Worm (Caenorhabditis elegans) whole organism, L2 larva: ENCODE results near the gene dlc-1.
A peak's percentile ranks its signal among the peaks of the same experiment; 100 is the strongest.

Experiments used
- F13H6.1 ChIP-seq: sonication (generic microtip); optimal IDR thresholded peaks from 2 replicates; lab custom pipeline; 2016; ENCODE audit warnings: missing genetic modification characterization, missing compliant biosample characterization
- R02D3.7 ChIP-seq: fragments of 150-350 bp; optimal IDR thresholded peaks from 2 replicates; lab custom pipeline; 2014; ENCODE audit warnings: missing biosample characterization, missing genetic modification characterization
- Y55F3AM.14 ChIP-seq: fragments of 200-800 bp; sonication (Bioruptor generic); optimal IDR thresholded peaks from 2 replicates; lab custom pipeline; 2018; ENCODE audit warnings: mild to moderate bottlenecking, missing genetic modification characterization, missing compliant biosample characterization
- ZK546.5 ChIP-seq: sonication (generic microtip); optimal IDR thresholded peaks from 2 replicates; lab custom pipeline; 2017; ENCODE audit warnings: missing biosample characterization, missing genetic modification characterization
- alr-1 ChIP-seq: fragments of 150-350 bp; optimal IDR thresholded peaks from 2 replicates; lab custom pipeline; 2014; ENCODE audit warnings: missing biosample characterization, missing genetic modification characterization
- aly-2 ChIP-seq: fragments of 150-350 bp; optimal IDR thresholded peaks from 2 replicates; lab custom pipeline; 2014; ENCODE audit warnings: missing biosample characterization, missing genetic modification characterization
- ama-1 ChIP-seq: fragments of 150-350 bp; optimal IDR thresholded peaks from 2 replicates; lab custom pipeline; 2018; ENCODE audit warnings: inconsistent platforms
- blmp-1 ChIP-seq: sonication (generic microtip); optimal IDR thresholded peaks from 2 replicates; lab custom pipeline; 2017; ENCODE audit warnings: missing genetic modification characterization, mild to moderate bottlenecking, missing compliant biosample characterization, antibody characterized with exemption, moderate library complexity; ENCODE audit not compliant: insufficient read depth
- ceh-82 ChIP-seq: fragments of 150-350 bp; optimal IDR thresholded peaks from 2 replicates; lab custom pipeline; 2014; ENCODE audit warnings: missing biosample characterization, missing genetic modification characterization
- dmd-4 ChIP-seq: sonication (generic microtip); optimal IDR thresholded peaks from 2 replicates; lab custom pipeline; 2017; ENCODE audit warnings: missing biosample characterization, missing genetic modification characterization
- egl-27 ChIP-seq: sonication (generic microtip); optimal IDR thresholded peaks from 3 replicates; lab custom pipeline; 2017; ENCODE audit warnings: missing biosample characterization, missing genetic modification reagents, missing genetic modification characterization
- elt-1 ChIP-seq: fragments of 150-350 bp; optimal IDR thresholded peaks from 2 replicates; lab custom pipeline; 2014; ENCODE audit warnings: missing biosample characterization, missing genetic modification characterization
- fos-1 ChIP-seq: fragments of 150-350 bp; optimal IDR thresholded peaks from 2 replicates; lab custom pipeline; 2014; ENCODE audit warnings: missing biosample characterization, missing genetic modification characterization
- lin-11 ChIP-seq: fragments of 150-350 bp; sonication (generic microtip); optimal IDR thresholded peaks from 2 replicates; lab custom pipeline; 2014; ENCODE audit warnings: missing biosample characterization, missing genetic modification characterization, inconsistent platforms, mixed read lengths
- lsy-2 ChIP-seq, 2 experiments: fragments of 150-350 bp in 1 of 2; sonication (generic microtip) in 1 of 2; optimal IDR thresholded peaks; 2 replicates each; lab custom pipeline; 2014 to 2017; ENCODE audit warnings: missing biosample characterization in 2 of 2, missing genetic modification characterization in 2 of 2
- mab-5 ChIP-seq: fragments of 150-350 bp; optimal IDR thresholded peaks from 2 replicates; lab custom pipeline; 2014; ENCODE audit warnings: missing biosample characterization, missing genetic modification characterization
- mbf-1 ChIP-seq: sonication (generic microtip); optimal IDR thresholded peaks from 2 replicates; lab custom pipeline; 2017; ENCODE audit warnings: missing biosample characterization, missing genetic modification characterization
- nhr-10 ChIP-seq: sonication (generic microtip); optimal IDR thresholded peaks from 2 replicates; lab custom pipeline; 2017; ENCODE audit warnings: missing biosample characterization, missing genetic modification characterization
- nhr-11 ChIP-seq: fragments of 150-350 bp; optimal IDR thresholded peaks from 2 replicates; lab custom pipeline; 2014; ENCODE audit warnings: missing biosample characterization, missing genetic modification characterization
- nhr-129 ChIP-seq: fragments of 150-350 bp; optimal IDR thresholded peaks from 2 replicates; lab custom pipeline; 2014; ENCODE audit warnings: missing biosample characterization, missing genetic modification characterization
- nhr-21 ChIP-seq: fragments of 150-350 bp; optimal IDR thresholded peaks from 2 replicates; lab custom pipeline; 2014; ENCODE audit warnings: missing biosample characterization, missing genetic modification characterization
- nhr-23 ChIP-seq: fragments of 150-350 bp; optimal IDR thresholded peaks from 2 replicates; lab custom pipeline; 2014; ENCODE audit warnings: missing biosample characterization, missing genetic modification reagents, missing genetic modification characterization
- nhr-25 ChIP-seq: fragments of 150-350 bp; sonication (generic microtip); optimal IDR thresholded peaks from 3 replicates; lab custom pipeline; 2014; ENCODE audit warnings: missing biosample characterization, missing genetic modification characterization
- peb-1 ChIP-seq: fragments of 150-350 bp; optimal IDR thresholded peaks from 2 replicates; lab custom pipeline; 2014; ENCODE audit warnings: missing biosample characterization, missing genetic modification characterization
- skn-1 ChIP-seq: sonication (generic microtip); optimal IDR thresholded peaks from 2 replicates; lab custom pipeline; 2017; ENCODE audit warnings: missing biosample characterization, missing genetic modification characterization
- sma-9 ChIP-seq, 2 experiments: fragments of 150-350 bp in 1 of 2; sonication (generic microtip) in 1 of 2; optimal IDR thresholded peaks; 2 replicates each; lab custom pipeline; 2014 to 2016; ENCODE audit warnings: missing genetic modification characterization in 2 of 2, mild to moderate bottlenecking in 1 of 2, missing biosample characterization in 1 of 2, missing compliant biosample characterization in 1 of 2, missing genetic modification reagents in 1 of 2, moderate library complexity in 1 of 2
- zag-1 ChIP-seq: fragments of 150-350 bp; optimal IDR thresholded peaks from 2 replicates; lab custom pipeline; 2014; ENCODE audit warnings: missing biosample characterization, missing genetic modification characterization
- ztf-11 ChIP-seq: sonication (generic microtip); optimal IDR thresholded peaks from 2 replicates; lab custom pipeline; 2017; ENCODE audit warnings: missing biosample characterization, missing genetic modification characterization

Gene dlc-1

ce11 chrIII:6463679-6464078 lies at the start of gene dlc-1:
dlc-1 (minus strand) TSS chrIII:6463779.
- TF ChIP-seq ZK546.5 (tag; lab: Kevin White, UChicago): no peak

ce11 chrIII:6509301-6509700 lies 45.7 kb upstream of the dlc-1 start:
- peak; percentile 31 for TF ChIP-seq nhr-21
- peak; percentile 25 for TF ChIP-seq nhr-25
- TF ChIP-seq zag-1 (tag; lab: Kevin White, UChicago): no peak
- no peak for TF ChIP-seq Y55F3AM.14 (GFP tag; lab: Kevin White, UChicago)
- no peak for TF ChIP-seq nhr-10 (tag; lab: Kevin White, UChicago)
- no peak for TF ChIP-seq nhr-129 (tag; lab: Kevin White, UChicago)
- no peak for TF ChIP-seq nhr-23 (tag; lab: Kevin White, UChicago)
- TF ChIP-seq sma-9 (GFP tag; optimal IDR thresholded peaks at IDR 0.05; lab: Kevin White, UChicago): peak; percentile 56
- no peak for TF ChIP-seq sma-9 (tag; optimal IDR thresholded peaks at IDR 0.05; lab: Kevin White, UChicago)
- peak in 1 of 2 experiments; percentile 48 for TF ChIP-seq lsy-2 (tag; optimal IDR thresholded peaks at IDR 0.05; lab: Kevin White, UChicago)

- peak; percentile 11 for TF ChIP-seq sma-9 (GFP tag; optimal IDR thresholded peaks at IDR 0.05; lab: Kevin White, UChicago)
- TF ChIP-seq sma-9 (tag; optimal IDR thresholded peaks at IDR 0.05; lab: Kevin White, UChicago): no peak
- TF ChIP-seq peb-1 (tag; lab: Kevin White, UChicago): no peak
Observed at ce11 chrIII:6508327-6508726, 44.7 kb upstream of the dlc-1 start.

- no peak for TF ChIP-seq skn-1 (tag; lab: Kevin White, UChicago)
- TF ChIP-seq ceh-82: no peak
- TF ChIP-seq alr-1 (tag; lab: Kevin White, UChicago): no peak
- TF ChIP-seq nhr-11 (tag; lab: Kevin White, UChicago): no peak
- TF ChIP-seq aly-2 (tag; lab: Kevin White, UChicago): no peak
- no peak for TF ChIP-seq elt-1 (tag; lab: Kevin White, UChicago)
- TF ChIP-seq mbf-1 (tag; lab: Kevin White, UChicago): no peak
- TF ChIP-seq dmd-4 (tag; lab: Kevin White, UChicago): no peak
- no peak for TF ChIP-seq egl-27 (tag; lab: Kevin White, UChicago)
- no peak for TF ChIP-seq blmp-1
- TF ChIP-seq, all 48 proteins: peak for 0
Observed at ce11 chrIII:6507832-6508231, 44.3 kb upstream of the dlc-1 start, which contains the start of gene F23F12.12. F23F12.12 (plus strand) TSS chrIII:6508132.

ce11 chrIII:6500032-6500564 lies 36.5 kb upstream of the dlc-1 start, which contains the start of gene F23F12.3:
F23F12.3 (plus strand) TSS chrIII:6500514.
- peak; percentile 22 for TF ChIP-seq fos-1 (tag; lab: Kevin White, UChicago)
- no peak for TF ChIP-seq peb-1 (tag; lab: Kevin White, UChicago)
- no peak for TF ChIP-seq lsy-2 (tag; optimal IDR thresholded peaks at IDR 0.05; lab: Kevin White, UChicago)
- no peak for TF ChIP-seq nhr-21
- TF ChIP-seq, all 48 proteins: peak for 1

ce11 chrIII:6499102-6499501 lies 35.5 kb upstream of the dlc-1 start:
- TF ChIP-seq ztf-11 (tag; lab: Kevin White, UChicago): no peak
- no peak for TF ChIP-seq F13H6.1
- no peak for TF ChIP-seq peb-1 (tag; lab: Kevin White, UChicago)
- no peak for TF ChIP-seq blmp-1
- TF ChIP-seq lsy-2 (tag; optimal IDR thresholded peaks at IDR 0.05; lab: Kevin White, UChicago): no peak
- no peak for TF ChIP-seq R02D3.7 (tag; lab: Kevin White, UChicago)
- TF ChIP-seq dmd-4 (tag; lab: Kevin White, UChicago): no peak
- TF ChIP-seq ZK546.5 (tag; lab: Kevin White, UChicago): no peak
- TF ChIP-seq ama-1 (lab: Kevin White, UChicago): no peak

ce11 chrIII:6498176-6498575 lies 34.6 kb upstream of the dlc-1 start, which contains the start of gene sdz-15:
sdz-15 (plus strand) TSS chrIII:6498476.
- TF ChIP-seq mab-5 (tag; lab: Kevin White, UChicago) (no peak), elt-1 (tag; lab: Kevin White, UChicago) (no peak), lin-11 (tag; lab: Kevin White, UChicago) (no peak), egl-27 (tag; lab: Kevin White, UChicago) (no peak), nhr-23 (tag; lab: Kevin White, UChicago) (no peak)
